Fruit fly (Drosophila melanogaster) whole organism, embryonic: Measurements from ENCODE around the gene CG44094.

ENCODE experiments used
- CG12155 ChIP-seq: fragments of 200-800 bp; sonication (Bioruptor generic); optimal IDR thresholded peaks from 3 replicates; lab custom pipeline; 2016; ENCODE audit warnings: missing biosample characterization, missing genetic modification characterization
- CG12299 ChIP-seq: fragments of 200-800 bp; sonication (Bioruptor generic); optimal IDR thresholded peaks from 2 replicates; lab custom pipeline; 2018; ENCODE audit warnings: missing biosample characterization, mild to moderate bottlenecking, missing genetic modification characterization
- CG13287 ChIP-seq: fragments of 200-800 bp; sonication (Bioruptor generic); IDR thresholded peaks from 2 replicates; pipeline ENCODE4 v1.3.6; 2022; ENCODE audit warnings: missing biosample characterization, missing genetic modification characterization; ENCODE audit not compliant: partially characterized antibody
- CG15269 ChIP-seq: fragments of 200-800 bp; sonication (Bioruptor generic); optimal IDR thresholded peaks from 2 replicates; lab custom pipeline; 2018; ENCODE audit warnings: missing biosample characterization, mild to moderate bottlenecking, missing genetic modification characterization, moderate library complexity
- CG15514 ChIP-seq: fragments of 200-800 bp; sonication (Bioruptor generic); optimal IDR thresholded peaks from 3 replicates; lab custom pipeline; 2017; ENCODE audit warnings: missing biosample characterization, missing genetic modification characterization, mild to moderate bottlenecking, moderate library complexity, missing genetic modification reagents
- CG17361 ChIP-seq: fragments of 200-800 bp; sonication (Bioruptor generic); IDR thresholded peaks from 3 replicates; pipeline ENCODE4 v1.3.6; 2022; ENCODE audit warnings: missing biosample characterization, missing genetic modification characterization
- CG18476 ChIP-seq: fragments of 200-800 bp; sonication (Bioruptor generic); optimal IDR thresholded peaks from 2 replicates; lab custom pipeline; 2016; ENCODE audit warnings: missing biosample characterization, mild to moderate bottlenecking, missing genetic modification characterization
- CG2712 ChIP-seq: fragments of 200-800 bp; optimal IDR thresholded peaks from 3 replicates; lab custom pipeline; 2019; ENCODE audit warnings: missing biosample characterization, mild to moderate bottlenecking, missing genetic modification characterization, moderate library complexity
- CG34422 ChIP-seq: fragments of 200-800 bp; sonication (Bioruptor generic); IDR thresholded peaks from 3 replicates; pipeline ENCODE4 v1.3.6; 2022; ENCODE audit warnings: missing biosample characterization, missing genetic modification characterization
- CG42726 ChIP-seq: fragments of 200-800 bp; sonication (Bioruptor generic); IDR thresholded peaks from 2 replicates; pipeline ENCODE4 v1.3.6; 2022; ENCODE audit warnings: missing biosample characterization, missing genetic modification characterization; ENCODE audit not compliant: partially characterized antibody
- CG6813 ChIP-seq: fragments of 200-800 bp; sonication (Bioruptor generic); optimal IDR thresholded peaks from 2 replicates; lab custom pipeline; 2017; ENCODE audit warnings: missing biosample characterization, missing genetic modification characterization, mild to moderate bottlenecking, moderate library complexity, missing genetic modification reagents
- CG8290 ChIP-seq, 3 experiments: fragments of 200-800 bp; sonication (Bioruptor generic); optimal IDR thresholded peaks; 2 replicates each; lab custom pipeline; 2016 to 2019; ENCODE audit warnings: missing biosample characterization in 3 of 3, missing genetic modification characterization in 3 of 3, mild to moderate bottlenecking in 2 of 3, moderate library complexity in 1 of 3
- Dbx ChIP-seq: fragments of 200-800 bp; sonication (Bioruptor generic); IDR thresholded peaks from 3 replicates; pipeline ENCODE4 v1.3.6; 2022; ENCODE audit warnings: missing biosample characterization, missing genetic modification characterization
- Dip3 ChIP-seq: fragments of 200-800 bp; sonication (Bioruptor generic); optimal IDR thresholded peaks from 3 replicates; lab custom pipeline; 2016; ENCODE audit warnings: missing biosample characterization, missing genetic modification characterization
- Dll ChIP-seq: fragments of 200-800 bp; sonication (Bioruptor generic); IDR thresholded peaks from 4 replicates; pipeline ENCODE4 v1.3.6; 2022; ENCODE audit warnings: missing biosample characterization, missing genetic modification characterization; ENCODE audit not compliant: partially characterized antibody
- ERR ChIP-seq: fragments of 200-800 bp; sonication (Bioruptor generic); optimal IDR thresholded peaks from 2 replicates; lab custom pipeline; 2016; ENCODE audit warnings: missing biosample characterization, missing genetic modification characterization
- HLH54F ChIP-seq: fragments of 200-800 bp; sonication (Bioruptor generic); optimal IDR thresholded peaks from 3 replicates; lab custom pipeline; 2016; ENCODE audit warnings: missing biosample characterization, missing genetic modification characterization
- Lhr ChIP-seq: fragments of 200-800 bp; sonication (Bioruptor generic); optimal IDR thresholded peaks from 3 replicates; lab custom pipeline; 2017; ENCODE audit warnings: mild to moderate bottlenecking, missing biosample characterization, missing genetic modification reagents, missing genetic modification characterization
- Mrtf ChIP-seq: fragments of 200-800 bp; sonication (Bioruptor generic); IDR thresholded peaks from 3 replicates; pipeline ENCODE4 v1.3.6; 2022; ENCODE audit warnings: missing biosample characterization, missing genetic modification characterization
- NfI ChIP-seq: fragments of 200-800 bp; sonication (Bioruptor generic); optimal IDR thresholded peaks from 3 replicates; lab custom pipeline; 2018; ENCODE audit warnings: missing biosample characterization, mild to moderate bottlenecking, missing genetic modification characterization, moderate library complexity
- Opbp ChIP-seq: fragments of 200-800 bp; sonication (Bioruptor generic); IDR thresholded peaks from 3 replicates; pipeline ENCODE4 v1.3.6; 2022; ENCODE audit warnings: missing biosample characterization, missing genetic modification characterization; ENCODE audit not compliant: partially characterized antibody
- Pdp1 ChIP-seq, 2 experiments: fragments of 200-800 bp; sonication (Bioruptor generic); optimal IDR thresholded peaks; 3 replicates each; lab custom pipeline; 2016; ENCODE audit warnings: missing biosample characterization in 2 of 2, missing genetic modification characterization in 2 of 2, mild to moderate bottlenecking in 1 of 2, moderate library complexity in 1 of 2
- Sry-β ChIP-seq: fragments of 200-800 bp; sonication (Bioruptor generic); optimal IDR thresholded peaks from 2 replicates; lab custom pipeline; 2018; ENCODE audit warnings: missing biosample characterization, mild to moderate bottlenecking, missing genetic modification characterization, moderate library complexity
- Xbp1 ChIP-seq: fragments of 200-800 bp; sonication (Bioruptor generic); optimal IDR thresholded peaks from 3 replicates; lab custom pipeline; 2016; ENCODE audit warnings: missing biosample characterization, mild to moderate bottlenecking, missing genetic modification characterization
- al ChIP-seq: fragments of 200-800 bp; sonication (Bioruptor generic); IDR thresholded peaks from 2 replicates; pipeline ENCODE4 v1.3.6; 2022; ENCODE audit warnings: missing biosample characterization, missing genetic modification characterization
- cato ChIP-seq: fragments of 200-800 bp; sonication (Bioruptor generic); optimal IDR thresholded peaks from 2 replicates; lab custom pipeline; 2016; ENCODE audit warnings: missing biosample characterization, missing genetic modification characterization, borderline replicate concordance
- caup ChIP-seq: fragments of 200-800 bp; sonication (Bioruptor generic); optimal IDR thresholded peaks from 3 replicates; lab custom pipeline; 2017; ENCODE audit warnings: missing biosample characterization, mild to moderate bottlenecking, missing genetic modification characterization, moderate library complexity; ENCODE audit not compliant: severe bottlenecking
- cwo ChIP-seq: fragments of 200-800 bp; sonication (Bioruptor generic); optimal IDR thresholded peaks from 3 replicates; lab custom pipeline; 2017; ENCODE audit warnings: missing biosample characterization, missing genetic modification characterization, mild to moderate bottlenecking, moderate library complexity, missing genetic modification reagents
- dm ChIP-seq: fragments of 200-800 bp; sonication (Bioruptor generic); optimal IDR thresholded peaks from 3 replicates; lab custom pipeline; 2016; ENCODE audit warnings: missing biosample characterization, missing genetic modification characterization
- ftz-f1 ChIP-seq: fragments of 200-800 bp; sonication (Bioruptor generic); optimal IDR thresholded peaks from 2 replicates; lab custom pipeline; 2016; ENCODE audit warnings: missing biosample characterization, missing genetic modification characterization
- gce ChIP-seq: fragments of 200-800 bp; sonication (Bioruptor generic); IDR thresholded peaks from 3 replicates; pipeline ENCODE4 v1.3.6; 2022; ENCODE audit warnings: missing biosample characterization, missing genetic modification characterization
- gem ChIP-seq: fragments of 200-800 bp; sonication (Bioruptor generic); optimal IDR thresholded peaks from 2 replicates; lab custom pipeline; 2019; ENCODE audit warnings: missing biosample characterization, mild to moderate bottlenecking, missing genetic modification characterization, moderate library complexity
- gro ChIP-seq: fragments of 200-800 bp; sonication (Bioruptor generic); optimal IDR thresholded peaks from 2 replicates; lab custom pipeline; 2016; ENCODE audit warnings: missing biosample characterization, missing genetic modification characterization
- hkb ChIP-seq, 2 experiments: fragments of 200-800 bp in 1 of 2; fragments of >200 bp in 1 of 2; sonication (Bioruptor generic) in 1 of 2; IDR thresholded peaks in 1 of 2; optimal IDR thresholded peaks in 1 of 2; 2 replicates each; pipeline versions ENCODE4 v1.3.6 to Lab custom; 2017 to 2022; ENCODE audit warnings: missing biosample characterization in 1 of 2, missing genetic modification characterization in 1 of 2
- jumu ChIP-seq: fragments of 200-800 bp; sonication (Bioruptor generic); optimal IDR thresholded peaks from 3 replicates; lab custom pipeline; 2016; ENCODE audit warnings: missing biosample characterization, missing genetic modification characterization
- kah ChIP-seq: fragments of 200-800 bp; sonication (Bioruptor generic); optimal IDR thresholded peaks from 2 replicates; lab custom pipeline; 2018; ENCODE audit warnings: missing biosample characterization, mild to moderate bottlenecking, missing genetic modification characterization
- prd ChIP-seq, 3 experiments: fragments of >200 bp in 2 of 3; fragments of 200-800 bp in 1 of 3; sonication (Bioruptor generic) in 1 of 3; optimal IDR thresholded peaks in 2 of 3; IDR thresholded peaks in 1 of 3; 2 replicates in 2 of 3; 3 replicates in 1 of 3; pipeline versions ENCODE4 v1.3.6 to Lab custom; 2017 to 2022; ENCODE audit warnings: missing biosample characterization in 1 of 3, missing genetic modification characterization in 1 of 3
- pzg ChIP-seq: fragments of 200-800 bp; sonication (Bioruptor generic); optimal IDR thresholded peaks from 3 replicates; lab custom pipeline; 2018; ENCODE audit warnings: missing biosample characterization, mild to moderate bottlenecking, missing genetic modification characterization, moderate library complexity
- sens ChIP-seq: fragments of 200-800 bp; sonication (Bioruptor generic); peaks from one replicate; lab custom pipeline; 2016; ENCODE audit warnings: missing biosample characterization, missing genetic modification characterization
- seq ChIP-seq: fragments of 200-800 bp; sonication (Bioruptor generic); IDR thresholded peaks from 2 replicates; pipeline ENCODE4 v1.3.6; 2022; ENCODE audit warnings: missing biosample characterization, missing genetic modification characterization
- shn ChIP-seq: fragments of 200-800 bp; sonication (Bioruptor generic); optimal IDR thresholded peaks from 3 replicates; lab custom pipeline; 2016; ENCODE audit warnings: missing biosample characterization, missing genetic modification characterization
- so ChIP-seq: fragments of 200-800 bp; sonication (Bioruptor generic); IDR thresholded peaks from 3 replicates; pipeline ENCODE4 v1.3.6; 2022; ENCODE audit warnings: missing biosample characterization, missing genetic modification characterization
- sob ChIP-seq: fragments of 200-800 bp; sonication (Bioruptor generic); IDR thresholded peaks from 2 replicates; pipeline ENCODE4 v1.3.6; 2022; ENCODE audit warnings: missing biosample characterization, missing genetic modification characterization
- tio ChIP-seq: fragments of 200-800 bp; sonication (Bioruptor generic); optimal IDR thresholded peaks from 2 replicates; lab custom pipeline; 2017; ENCODE audit warnings: missing biosample characterization, missing genetic modification characterization, inconsistent platforms
- trem ChIP-seq: fragments of 200-800 bp; optimal IDR thresholded peaks from 3 replicates; lab custom pipeline; 2019; ENCODE audit warnings: missing biosample characterization, mild to moderate bottlenecking, missing genetic modification characterization, moderate library complexity
- ttk ChIP-seq: fragments of 200-800 bp; sonication (Bioruptor generic); IDR thresholded peaks from 2 replicates; pipeline ENCODE4 v2.1.2; 2022; ENCODE audit warnings: missing biosample characterization, missing genetic modification characterization
- vvl ChIP-seq: fragments of 200-800 bp; sonication (Bioruptor generic); IDR thresholded peaks from 2 replicates; pipeline ENCODE4 v1.3.6; 2022; ENCODE audit warnings: missing biosample characterization, missing genetic modification characterization
- zf30C ChIP-seq: fragments of 200-800 bp; sonication (Bioruptor generic); optimal IDR thresholded peaks from 3 replicates; lab custom pipeline; 2018; ENCODE audit warnings: missing biosample characterization, mild to moderate bottlenecking, missing genetic modification characterization

Gene CG44094

dm6 chr3R:14575718-14576187 lies 658 bp downstream of the CG44094 start, which contains the start of gene CG7987 (continued):
- TF ChIP-seq HLH54F (GFP tag; lab: Kevin White, UChicago), result no peak
- TF ChIP-seq Dip3 (GFP tag; lab: Kevin White, UChicago), result peak; percentile 24
- TF ChIP-seq Sry-β, result no peak
- no peak for TF ChIP-seq prd (optimal IDR thresholded peaks at IDR 0.05; lab: Kevin White, UChicago)
- no peak for TF ChIP-seq prd (GFP tag; IDR thresholded peaks at IDR 0.05; lab: Robert Waterston, UW)
- TF ChIP-seq CG12299 (tag; lab: Kevin White, UChicago), result no peak
- TF ChIP-seq CG17361 (GFP tag; lab: Robert Waterston, UW), result no peak
- TF ChIP-seq CG13287 (GFP tag; lab: Robert Waterston, UW), result peak; percentile 68
- TF ChIP-seq tio (GFP tag; lab: Kevin White, UChicago), result no peak
- no peak for TF ChIP-seq so (GFP tag; lab: Robert Waterston, UW)
- TF ChIP-seq CG15269 (tag; lab: Kevin White, UChicago), result peak; percentile 25
- TF ChIP-seq NfI (GFP tag; lab: Kevin White, UChicago), result peak; percentile 20
- 0 out of 4 replicates have a peak, but pooled peaks have one; percentile 32 for TF ChIP-seq Dll
- no peak for TF ChIP-seq cwo (GFP tag; lab: Kevin White, UChicago)
- TF ChIP-seq shn (GFP tag; lab: Kevin White, UChicago), result no peak
- 0 out of 2 replicates have a peak, but pooled peaks have one; percentile 15 for TF ChIP-seq sob (GFP tag; lab: Robert Waterston, UW)
- TF ChIP-seq zf30C (GFP tag; lab: Kevin White, UChicago), result peak; percentile 21
- TF ChIP-seq ERR (GFP tag; lab: Kevin White, UChicago), result peak; percentile 21
- TF ChIP-seq gro, result peak; percentile 12
- peak; percentile 5 for TF ChIP-seq ftz-f1 (GFP tag; lab: Kevin White, UChicago)
- no peak for TF ChIP-seq gce (GFP tag; lab: Robert Waterston, UW)
- TF ChIP-seq Mrtf, result no peak
- no peak for TF ChIP-seq CG6813 (GFP tag; lab: Kevin White, UChicago)
- TF ChIP-seq Pdp1 (GFP tag; optimal IDR thresholded peaks at IDR 0.05; lab: Kevin White, UChicago), result peak in 1 of 2 experiments; percentile 23
- TF ChIP-seq jumu, result peak; percentile 37
- TF ChIP-seq CG18476 (GFP tag; lab: Kevin White, UChicago), result no peak
- peak; percentile 53; the same call in 2 of the 3 replicates for TF ChIP-seq CG34422 (GFP tag; lab: Robert Waterston, UW)
- peak; percentile 47 for TF ChIP-seq trem
- peak; percentile 67; the same call in 2 of the 3 replicates for TF ChIP-seq Opbp
- peak; percentile 55 for TF ChIP-seq vvl
- 0 out of 2 replicates have a peak, but pooled peaks have one; percentile 54 for TF ChIP-seq CG42726 (GFP tag; lab: Robert Waterston, UW)
- peak; percentile 73 for TF ChIP-seq pzg (GFP tag; lab: Kevin White, UChicago)
- TF ChIP-seq kah, result peak; percentile 78
- no peak for TF ChIP-seq al (GFP tag; lab: Robert Waterston, UW)
- TF ChIP-seq CG2712, result peak; percentile 27
- TF ChIP-seq hkb (optimal IDR thresholded peaks at IDR 0.05; lab: Kevin White, UChicago), result peak; percentile 28
- TF ChIP-seq hkb (GFP tag; IDR thresholded peaks at IDR 0.05; lab: Robert Waterston, UW), result no peak
- TF ChIP-seq seq, result no peak
- TF ChIP-seq Dbx (GFP tag; lab: Robert Waterston, UW), result no peak
- 0 out of 2 replicates have a peak, but pooled peaks have one; percentile 16 for TF ChIP-seq ttk (GFP tag; lab: Robert Waterston, UW)
- TF ChIP-seq gem (tag; lab: Kevin White, UChicago), result no peak
- TF ChIP-seq CG8290 (GFP tag; optimal IDR thresholded peaks at IDR 0.05; lab: Kevin White, UChicago), result peak; percentile 7
- TF ChIP-seq CG8290 (tag; optimal IDR thresholded peaks at IDR 0.05; lab: Kevin White, UChicago), result peak in 1 of 2 experiments; percentile 84
- peak; percentile 15 for TF ChIP-seq dm
- TF ChIP-seq Lhr (GFP tag; lab: Kevin White, UChicago), result peak; percentile 90
- no peak for TF ChIP-seq caup (GFP tag; lab: Kevin White, UChicago)
- no peak for TF ChIP-seq CG12155 (GFP tag; lab: Kevin White, UChicago)
- no peak for TF ChIP-seq cato (GFP tag; lab: Kevin White, UChicago)
- no peak for TF ChIP-seq Xbp1
- TF ChIP-seq CG15514 (GFP tag; lab: Kevin White, UChicago), result peak; percentile 27
- peak; percentile 86 for TF ChIP-seq sens (GFP tag; lab: Kevin White, UChicago)
